Fruit fly (Drosophila melanogaster) whole organism, wandering third instar larva: ENCODE results near the gene Nepl13.
A peak's percentile ranks its signal among the peaks of the same experiment; 100 is the strongest.

Experiments
- Abd-B ChIP-seq: fragments of >200 bp; optimal IDR thresholded peaks from 2 replicates; lab custom pipeline; 2017; ENCODE audit warnings: missing biosample characterization, missing genetic modification characterization
- CG32264 ChIP-seq: fragments of 200-800 bp; sonication (Bioruptor generic); optimal IDR thresholded peaks from 2 replicates; lab custom pipeline; 2016; ENCODE audit warnings: missing biosample characterization, missing genetic modification characterization
- CG9705 ChIP-seq: fragments of 200-800 bp; sonication (Bioruptor generic); optimal IDR thresholded peaks from 2 replicates; lab custom pipeline; 2018; ENCODE audit warnings: missing biosample characterization, mild to moderate bottlenecking, missing genetic modification characterization
- CrebA ChIP-seq: fragments of 200-800 bp; sonication (Bioruptor generic); optimal IDR thresholded peaks from 2 replicates; lab custom pipeline; 2016; ENCODE audit warnings: missing biosample characterization, mild to moderate bottlenecking, missing genetic modification characterization, borderline replicate concordance
- Dfd ChIP-seq: fragments of >200 bp; optimal IDR thresholded peaks from 2 replicates; lab custom pipeline; 2017; ENCODE audit warnings: missing biosample characterization, missing genetic modification characterization
- Dif ChIP-seq: fragments of 200-275, 200-300 bp; sonication (Bioruptor generic); optimal IDR thresholded peaks from 2 replicates; lab custom pipeline; 2018; ENCODE audit warnings: missing biosample characterization, missing genetic modification characterization; ENCODE audit not compliant: partially characterized antibody
- HLH106 ChIP-seq: fragments of 200-800 bp; optimal IDR thresholded peaks from 3 replicates; lab custom pipeline; 2019; ENCODE audit warnings: missing biosample characterization, mild to moderate bottlenecking, missing genetic modification characterization, moderate library complexity
- Hnf4 ChIP-seq: fragments of 200-800 bp; sonication (Bioruptor generic); optimal IDR thresholded peaks from 2 replicates; lab custom pipeline; 2016; ENCODE audit warnings: missing biosample characterization, mild to moderate bottlenecking, missing genetic modification characterization
- Hr78 ChIP-seq: fragments of >200 bp; optimal IDR thresholded peaks from 2 replicates; lab custom pipeline; 2017; ENCODE audit warnings: missing biosample characterization, missing genetic modification characterization
- Hr83 ChIP-seq: fragments of 200-300 bp; sonication (Bioruptor generic); optimal IDR thresholded peaks from 2 replicates; lab custom pipeline; 2016; ENCODE audit warnings: missing biosample characterization, mild to moderate bottlenecking, missing genetic modification characterization, moderate library complexity; ENCODE audit not compliant: poor library complexity, severe bottlenecking
- Jra ChIP-seq: sonication (Bioruptor generic); optimal IDR thresholded peaks from 2 replicates; lab custom pipeline; 2016; ENCODE audit warnings: missing biosample characterization, missing genetic modification characterization
- Mio ChIP-seq: sonication (Bioruptor generic); optimal IDR thresholded peaks from 2 replicates; lab custom pipeline; 2016; ENCODE audit warnings: missing biosample characterization, missing genetic modification characterization
- OdsH ChIP-seq: fragments of 200-800 bp; sonication (Bioruptor generic); optimal IDR thresholded peaks from 2 replicates; lab custom pipeline; 2016; ENCODE audit warnings: missing biosample characterization, mild to moderate bottlenecking, missing genetic modification characterization
- Rel ChIP-seq, 2 experiments: fragments of 200-800 bp; sonication (Bioruptor generic) in 1 of 2; optimal IDR thresholded peaks; 2 replicates in 1 of 2; 3 replicates in 1 of 2; lab custom pipeline; 2016 to 2019; ENCODE audit warnings: mild to moderate bottlenecking in 2 of 2, missing biosample characterization in 2 of 2, missing genetic modification characterization in 2 of 2, moderate library complexity in 1 of 2
- Sp1 ChIP-seq: fragments of 200-800 bp; sonication (Bioruptor generic); optimal IDR thresholded peaks from 3 replicates; lab custom pipeline; 2019; ENCODE audit warnings: missing biosample characterization, mild to moderate bottlenecking, missing genetic modification characterization, moderate library complexity
- dl ChIP-seq, 2 experiments: fragments of 175-275, 200-275 bp in 1 of 2; fragments of 200-275 bp in 1 of 2; sonication (Bioruptor generic); optimal IDR thresholded peaks; lab custom pipeline; 2018; ENCODE audit warnings: mild to moderate bottlenecking in 2 of 2, missing biosample characterization in 2 of 2, missing genetic modification characterization in 2 of 2, moderate library complexity in 2 of 2; ENCODE audit not compliant: partially characterized antibody in 2 of 2, insufficient read depth in 1 of 2
- dmrt93B ChIP-seq: fragments of 200-800 bp; sonication (Bioruptor generic); optimal IDR thresholded peaks from 2 replicates; lab custom pipeline; 2018; ENCODE audit warnings: missing biosample characterization, mild to moderate bottlenecking, missing genetic modification characterization
- dsf ChIP-seq: sonication (Bioruptor generic); optimal IDR thresholded peaks from 2 replicates; lab custom pipeline; 2016; ENCODE audit warnings: missing biosample characterization, missing genetic modification characterization, borderline replicate concordance
- foxo ChIP-seq, 2 experiments: fragments of 200-800 bp; sonication (Bioruptor generic); optimal IDR thresholded peaks; 2 replicates in 1 of 2; 3 replicates in 1 of 2; lab custom pipeline; 2016 to 2017; ENCODE audit warnings: missing biosample characterization in 2 of 2, missing genetic modification characterization in 2 of 2
- fru ChIP-seq: fragments of 200-800 bp; sonication (Bioruptor generic); optimal IDR thresholded peaks from 3 replicates; lab custom pipeline; 2016; ENCODE audit warnings: missing biosample characterization, mild to moderate bottlenecking, missing genetic modification characterization
- h ChIP-seq: fragments of 200-800 bp; sonication (Bioruptor generic); optimal IDR thresholded peaks from 3 replicates; lab custom pipeline; 2016; ENCODE audit warnings: missing biosample characterization, mild to moderate bottlenecking, missing genetic modification characterization
- jim ChIP-seq: fragments of 175-275, 200-325 bp; sonication (Bioruptor generic); optimal IDR thresholded peaks from 2 replicates; lab custom pipeline; 2016; ENCODE audit warnings: missing biosample characterization, mild to moderate bottlenecking, missing genetic modification characterization
- lola ChIP-seq: fragments of >200 bp; optimal IDR thresholded peaks from 2 replicates; lab custom pipeline; 2017; ENCODE audit warnings: missing biosample characterization, missing genetic modification characterization
- pan ChIP-seq: fragments of >200 bp; optimal IDR thresholded peaks from 2 replicates; lab custom pipeline; 2017
- psq ChIP-seq: fragments of 200-800 bp; sonication (Bioruptor generic); optimal IDR thresholded peaks from 3 replicates; lab custom pipeline; 2017; ENCODE audit warnings: missing biosample characterization, mild to moderate bottlenecking, missing genetic modification characterization, moderate library complexity
- rgr ChIP-seq: fragments of 200-800 bp; sonication (Bioruptor generic); optimal IDR thresholded peaks from 3 replicates; lab custom pipeline; 2016; ENCODE audit warnings: missing biosample characterization, mild to moderate bottlenecking, missing genetic modification characterization
- sage ChIP-seq: fragments of 200-800 bp; sonication (Bioruptor generic); optimal IDR thresholded peaks from 2 replicates; lab custom pipeline; 2016; ENCODE audit warnings: missing biosample characterization, mild to moderate bottlenecking, missing genetic modification characterization
- sv ChIP-seq: fragments of 200-800 bp; sonication (Bioruptor generic); optimal IDR thresholded peaks from 3 replicates; lab custom pipeline; 2016; ENCODE audit warnings: missing biosample characterization, missing genetic modification characterization
- tai ChIP-seq: sonication (Bioruptor generic); optimal IDR thresholded peaks from 2 replicates; lab custom pipeline; 2016; ENCODE audit warnings: missing biosample characterization, missing genetic modification characterization
- usp ChIP-seq: fragments of >200 bp; optimal IDR thresholded peaks from 2 replicates; lab custom pipeline; 2017; ENCODE audit warnings: missing biosample characterization, missing genetic modification characterization
- woc ChIP-seq: sonication (Bioruptor generic); optimal IDR thresholded peaks from 2 replicates; lab custom pipeline; 2016; ENCODE audit warnings: missing biosample characterization, mild to moderate bottlenecking, missing genetic modification characterization

The Nepl13 gene

DNA sequence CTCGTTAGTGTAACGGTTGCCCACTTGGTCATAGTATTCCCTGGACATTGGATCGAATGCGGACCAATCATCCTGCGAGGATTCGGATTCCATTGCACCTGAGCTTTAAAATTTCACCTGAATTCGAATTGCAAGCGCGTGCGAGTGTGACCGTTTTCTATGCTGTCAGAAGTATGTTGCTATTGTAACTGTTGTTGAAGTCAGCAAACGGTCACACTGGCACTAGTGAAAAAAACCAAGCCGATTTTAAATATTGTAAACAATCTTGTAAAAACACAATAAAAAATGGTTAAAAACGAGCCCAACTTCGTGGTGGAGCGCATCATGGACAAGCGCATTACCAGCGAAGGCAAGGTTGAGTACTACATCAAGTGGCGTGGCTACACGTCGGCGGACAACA lies 15.4 kb downstream of the Nepl13 start, which contains the start of the genes vret and HP1c:
Gene vret, minus strand, starts transcription at position 150 of the 400 bp plus-strand sequence.
Gene HP1c, plus strand, starts transcription at position 189 of the 400 bp plus-strand sequence.
- TF ChIP-seq Rel (GFP tag; optimal IDR thresholded peaks at IDR 0.05; lab: Kevin White, UChicago) (no peak), Rel (tag; optimal IDR thresholded peaks at IDR 0.05; lab: Kevin White, UChicago) (peak; percentile 37), pan (lab: Kevin White, UChicago) (no peak)

DNA sequence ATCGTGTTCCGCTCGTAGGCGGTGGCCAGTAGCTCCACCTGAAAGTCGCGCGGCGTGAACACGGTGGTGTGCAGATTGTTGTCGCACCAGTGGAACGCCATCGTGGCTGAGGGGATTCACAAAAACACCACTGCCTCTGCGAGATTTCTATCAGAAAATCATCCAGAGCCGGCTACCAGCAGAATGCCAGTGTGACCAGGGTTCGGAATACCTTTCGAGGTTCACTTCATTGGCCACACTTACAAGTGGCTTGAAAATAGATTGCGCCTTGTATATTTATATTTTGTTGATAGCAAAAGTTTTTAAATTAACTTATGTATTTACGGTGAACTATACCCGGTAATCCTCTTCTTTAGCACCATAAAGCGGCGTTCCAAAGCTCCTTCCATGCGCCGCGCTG lies 19.9 kb downstream of the Nepl13 start, which contains the start of the genes Dcr-1 and CG6985:
Gene Dcr-1, minus strand, starts transcription at position 162 of the 400 bp plus-strand sequence.
Gene CG6985, plus strand, starts transcription at position 221 of the 400 bp plus-strand sequence.
- TF ChIP-seq Rel (GFP tag; optimal IDR thresholded peaks at IDR 0.05; lab: Kevin White, UChicago) (no peak), Rel (tag; optimal IDR thresholded peaks at IDR 0.05; lab: Kevin White, UChicago) (peak; percentile 91), CrebA (GFP tag; lab: Kevin White, UChicago) (no peak)

- TF ChIP-seq jim (GFP tag; lab: Kevin White, UChicago) (no peak), psq (GFP tag; lab: Kevin White, UChicago) (no peak), sv (GFP tag; lab: Kevin White, UChicago) (no peak), OdsH (GFP tag; lab: Kevin White, UChicago) (no peak)
These were observed 27.1 kb downstream of the Nepl13 start, which contains the start of gene Takl2 for dm6 chr3R:22733751-22734150. TSS of gene Takl2 (minus strand) at chr3R:22733851.

DNA sequence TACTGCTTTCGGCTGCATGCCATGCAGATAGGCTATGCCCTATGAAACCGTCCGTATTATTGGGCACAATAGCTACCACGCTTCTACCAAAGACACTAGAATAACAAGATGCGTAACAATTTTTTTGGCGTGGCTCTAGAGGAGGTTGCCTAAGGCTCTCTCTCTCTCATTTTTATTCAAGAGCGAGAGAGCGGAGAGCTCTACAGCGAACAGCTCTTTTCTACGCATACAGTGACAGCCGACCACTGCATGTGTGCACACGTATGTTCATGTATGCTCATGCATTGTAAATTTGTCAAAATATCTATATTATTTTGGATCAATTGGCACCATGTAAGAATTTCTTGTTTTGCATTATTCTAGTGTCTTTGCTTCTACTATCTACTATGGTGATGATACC lies 27.9 kb downstream of the Nepl13 start:
- TF ChIP-seq Sp1 (GFP tag; lab: Kevin White, UChicago): no peak
- no peak for TF ChIP-seq lola (GFP tag; lab: Kevin White, UChicago)
- TF ChIP-seq sv (GFP tag; lab: Kevin White, UChicago): no peak
- TF ChIP-seq Jra (GFP tag; lab: Kevin White, UChicago): no peak
- no peak for TF ChIP-seq rgr
- no peak for TF ChIP-seq dl (GFP tag; optimal IDR thresholded peaks at IDR 0.05; lab: Kevin White, UChicago; ENCODE audit: insufficient read depth in 1 of 2, partially characterized antibody in 2 of 2)
- TF ChIP-seq dsf (GFP tag; lab: Kevin White, UChicago): no peak
- TF ChIP-seq tai (GFP tag; lab: Kevin White, UChicago): no peak

DNA sequence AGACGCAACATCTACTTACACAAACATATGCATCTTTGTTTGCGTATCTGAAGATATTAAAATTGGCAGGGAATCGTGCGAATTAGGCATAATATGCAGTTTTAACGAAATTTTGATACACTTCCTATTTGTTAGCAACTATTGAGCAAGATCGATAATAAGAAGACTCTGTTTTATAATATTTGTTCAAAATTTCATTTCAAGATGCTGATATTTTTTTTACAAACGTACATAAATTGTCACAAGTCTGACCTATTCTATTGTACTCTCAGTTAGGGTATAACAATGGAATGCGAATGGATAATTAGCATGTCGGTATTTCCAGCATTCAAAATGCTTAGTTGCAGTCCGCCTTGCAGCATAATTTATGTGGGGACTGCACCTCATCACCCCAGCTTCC lies 33.0 kb downstream of the Nepl13 start:
- TF ChIP-seq OdsH (GFP tag; lab: Kevin White, UChicago): peak; percentile 45
- TF ChIP-seq usp (GFP tag; lab: Kevin White, UChicago): no peak
- peak in 1 of 2 experiments; percentile 39 for TF ChIP-seq foxo (GFP tag; optimal IDR thresholded peaks at IDR 0.05; lab: Kevin White, UChicago)
- TF ChIP-seq CG32264 (GFP tag; lab: Kevin White, UChicago): peak; percentile 24
- TF ChIP-seq, all 38 proteins: peak for 3

dm6 chr3R:22727456-22727833 lies 33.4 kb downstream of the Nepl13 start:
- TF ChIP-seq Dfd (GFP tag; lab: Kevin White, UChicago): no peak
- no peak for TF ChIP-seq fru (GFP tag; lab: Kevin White, UChicago)
- no peak for TF ChIP-seq HLH106 (tag; lab: Kevin White, UChicago)
- TF ChIP-seq dmrt93B (GFP tag; lab: Kevin White, UChicago): no peak
- no peak for TF ChIP-seq OdsH (GFP tag; lab: Kevin White, UChicago)
- no peak for TF ChIP-seq dl (GFP tag; optimal IDR thresholded peaks at IDR 0.05; lab: Kevin White, UChicago; ENCODE audit: insufficient read depth in 1 of 2, partially characterized antibody in 2 of 2)

- TF ChIP-seq CrebA (GFP tag; lab: Kevin White, UChicago) (no peak), CG9705 (no peak), pan (lab: Kevin White, UChicago) (no peak), Jra (GFP tag; lab: Kevin White, UChicago) (no peak), foxo (GFP tag; optimal IDR thresholded peaks at IDR 0.05; lab: Kevin White, UChicago) (no peak), sage (GFP tag; lab: Kevin White, UChicago) (peak; percentile 49), Dif (GFP tag; lab: Kevin White, UChicago) (no peak), tai (GFP tag; lab: Kevin White, UChicago) (no peak), lola (GFP tag; lab: Kevin White, UChicago) (no peak), jim (GFP tag; lab: Kevin White, UChicago) (no peak), Mio (no peak), dmrt93B (GFP tag; lab: Kevin White, UChicago) (no peak), h (GFP tag; lab: Kevin White, UChicago) (peak; percentile 10), rgr (no peak), psq (GFP tag; lab: Kevin White, UChicago) (peak; percentile 61), OdsH (GFP tag; lab: Kevin White, UChicago) (no peak), woc (GFP tag; lab: Kevin White, UChicago) (peak; percentile 48), Hr83 (GFP tag; lab: Kevin White, UChicago) (no peak), Abd-B (GFP tag; lab: Kevin White, UChicago) (no peak), Rel (GFP tag; optimal IDR thresholded peaks at IDR 0.05; lab: Kevin White, UChicago) (no peak), Rel (tag; optimal IDR thresholded peaks at IDR 0.05; lab: Kevin White, UChicago) (no peak), sv (GFP tag; lab: Kevin White, UChicago) (no peak), Sp1 (GFP tag; lab: Kevin White, UChicago) (no peak), Dfd (GFP tag; lab: Kevin White, UChicago) (no peak), Hr78 (GFP tag; lab: Kevin White, UChicago) (no peak), Hnf4 (peak; percentile 30)
These were observed 34.0 kb downstream of the Nepl13 start, which contains the start of gene CG45049 for dm6 chr3R:22726771-22727455. TSS of gene CG45049 (plus strand) at chr3R:22726967.
